Worm (Caenorhabditis elegans) whole organism, L1 larva: Measurements from ENCODE around the gene atp-4.

Experiments used
- blmp-1 ChIP-seq: fragments of 150-350 bp; optimal IDR thresholded peaks from 2 replicates; lab custom pipeline; 2014; ENCODE audit warnings: missing biosample characterization, missing genetic modification characterization
- dpl-1 ChIP-seq, 3 experiments: fragments of 150-350 bp in 2 of 3; sonication (generic microtip) in 1 of 3; optimal IDR thresholded peaks; 2 replicates each; lab custom pipeline; 2014 to 2017; ENCODE audit warnings: missing biosample characterization in 3 of 3, missing genetic modification characterization in 3 of 3, missing genetic modification reagents in 3 of 3
- elt-3 ChIP-seq, 6 experiments: fragments of 150-350 bp in 1 of 6; sonication (generic microtip); optimal IDR thresholded peaks; 2 replicates each; lab custom pipeline; 2017 to 2018; ENCODE audit warnings: missing biosample characterization in 6 of 6, missing genetic modification characterization in 6 of 6, inconsistent platforms in 1 of 6
- grh-1 ChIP-seq: fragments of 200-800 bp; sonication (Bioruptor generic); IDR thresholded peaks from 2 replicates; pipeline ENCODE4 v1.3.6; 2022; ENCODE audit warnings: missing genetic modification reagents, missing genetic modification characterization, missing compliant biosample characterization
- lsy-2 ChIP-seq, 2 experiments: fragments of 150-350 bp; optimal IDR thresholded peaks; 2 replicates each; lab custom pipeline; 2014; ENCODE audit warnings: missing biosample characterization in 2 of 2, missing genetic modification characterization in 2 of 2
- mdl-1 ChIP-seq, 2 experiments: fragments of 150-350 bp; optimal IDR thresholded peaks; 2 replicates each; lab custom pipeline; 2014 to 2017; ENCODE audit warnings: missing biosample characterization in 2 of 2, missing genetic modification characterization in 2 of 2, inconsistent platforms in 1 of 2
- nhr-11 ChIP-seq: fragments of 150-350 bp; optimal IDR thresholded peaks from 2 replicates; lab custom pipeline; 2014; ENCODE audit warnings: missing biosample characterization, missing genetic modification characterization
- nhr-76 ChIP-seq: sonication (generic microtip); optimal IDR thresholded peaks from 2 replicates; lab custom pipeline; 2017; ENCODE audit warnings: missing biosample characterization, missing genetic modification characterization
- snpc-4 ChIP-seq: fragments of 150-350 bp; optimal IDR thresholded peaks from 2 replicates; lab custom pipeline; 2014; ENCODE audit warnings: missing biosample characterization, missing genetic modification characterization
- unc-62 ChIP-seq: fragments of 150-350 bp; optimal IDR thresholded peaks from 2 replicates; lab custom pipeline; 2014; ENCODE audit warnings: missing biosample characterization, missing genetic modification reagents, missing genetic modification characterization
- ztf-11 ChIP-seq, 2 experiments: sonication (generic microtip); optimal IDR thresholded peaks; 2 replicates each; lab custom pipeline; 2016 to 2017; ENCODE audit warnings: missing genetic modification characterization in 2 of 2, missing biosample characterization in 1 of 2, missing compliant biosample characterization in 1 of 2
- ztf-4 ChIP-seq: fragments of 150-350 bp; optimal IDR thresholded peaks from 2 replicates; lab custom pipeline; 2014; ENCODE audit warnings: missing biosample characterization, missing genetic modification characterization

DNA sequence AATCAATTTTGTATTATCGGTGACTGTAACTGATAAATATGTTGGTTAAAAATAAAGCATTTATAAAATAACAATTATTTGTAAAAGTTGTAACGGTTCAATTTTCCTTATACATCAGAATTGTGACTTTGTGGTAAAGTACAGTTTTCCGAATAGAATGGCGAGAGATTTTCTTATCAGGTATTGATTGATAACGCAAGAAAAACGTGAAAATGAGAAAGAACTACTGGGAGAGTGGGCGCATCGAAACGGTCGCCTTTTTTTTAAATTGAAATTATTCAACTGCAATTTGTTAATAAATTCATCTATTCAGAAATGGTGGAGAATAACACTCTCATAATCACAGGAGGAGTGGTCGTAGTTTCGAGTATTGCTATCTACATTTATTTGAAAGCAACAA is 9.4 kb upstream of the atp-4 start, which contains the start of gene hpo-19:
- TF ChIP-seq blmp-1 (tag; lab: Kevin White, UChicago) (no peak), grh-1 (GFP tag; lab: Robert Waterston, UW) (no peak), lsy-2 (tag; optimal IDR thresholded peaks at IDR 0.05; lab: Kevin White, UChicago) (no peak), mdl-1 (tag; optimal IDR thresholded peaks at IDR 0.05; lab: Kevin White, UChicago) (no peak), nhr-11 (tag; lab: Kevin White, UChicago) (no peak), dpl-1 (GFP tag; optimal IDR thresholded peaks at IDR 0.05; lab: Kevin White, UChicago) (no peak), elt-3 (tag; optimal IDR thresholded peaks at IDR 0.05; lab: Kevin White, UChicago) (no peak), unc-62 (no peak), ztf-4 (tag; lab: Kevin White, UChicago) (no peak), ztf-11 (tag; optimal IDR thresholded peaks at IDR 0.05; lab: Kevin White, UChicago) (no peak), snpc-4 (no peak), nhr-76 (tag; lab: Kevin White, UChicago) (no peak)
